Worm (Caenorhabditis elegans) whole organism, midembryonic: Measurements from ENCODE around the gene C42C1.8.

Experiments used
- T22C8.4 ChIP-seq: fragments of 200-800 bp; sonication (Bioruptor generic); IDR thresholded peaks from 2 replicates; pipeline ENCODE4 v1.3.6; 2022; ENCODE audit warnings: missing genetic modification characterization, missing compliant biosample characterization
- flt-1 ChIP-seq: fragments of 200-800 bp; sonication (Bioruptor generic); IDR thresholded peaks from 2 replicates; pipeline ENCODE4 v1.3.6; 2022; ENCODE audit warnings: missing genetic modification characterization, missing compliant biosample characterization
- med-1 ChIP-seq: sonication (generic microtip); optimal IDR thresholded peaks from 2 replicates; lab custom pipeline; 2017; ENCODE audit warnings: missing genetic modification characterization, mild to moderate bottlenecking, missing compliant biosample characterization, antibody characterized with exemption, missing genetic modification reagents; ENCODE audit not compliant: insufficient read depth
- ztf-23 ChIP-seq: fragments of 200-800 bp; sonication (Bioruptor generic); IDR thresholded peaks from 2 replicates; pipeline ENCODE4 v1.3.6; 2022; ENCODE audit warnings: missing genetic modification reagents, missing genetic modification characterization, missing compliant biosample characterization
- ztf-29 ChIP-seq: fragments of 200-800 bp; sonication (Bioruptor generic); IDR thresholded peaks from 2 replicates; pipeline ENCODE4 v1.3.6; 2022; ENCODE audit warnings: missing genetic modification reagents, missing genetic modification characterization, missing compliant biosample characterization

ce11 chrIV:12265877-12266276, 25.0 kb upstream of the C42C1.8 start:
- TF ChIP-seq T22C8.4 (GFP tag; lab: Robert Waterston, UW) = no peak
- TF ChIP-seq flt-1 (GFP tag; lab: Robert Waterston, UW) = no peak
- no peak for TF ChIP-seq med-1 (GFP tag; lab: Kevin White, UChicago)
- TF ChIP-seq ztf-29 = no peak
- no peak for TF ChIP-seq ztf-23 (GFP tag; lab: Robert Waterston, UW)
